Worm (Caenorhabditis elegans): ENCODE data around the gene K04A8.20.
"Not testable (repeated sequence)": the region's sequence is repeated elsewhere in the genome, so short reads cannot be mapped to it uniquely, and the experiment has no call there.

K04A8.20 gene

DNA sequence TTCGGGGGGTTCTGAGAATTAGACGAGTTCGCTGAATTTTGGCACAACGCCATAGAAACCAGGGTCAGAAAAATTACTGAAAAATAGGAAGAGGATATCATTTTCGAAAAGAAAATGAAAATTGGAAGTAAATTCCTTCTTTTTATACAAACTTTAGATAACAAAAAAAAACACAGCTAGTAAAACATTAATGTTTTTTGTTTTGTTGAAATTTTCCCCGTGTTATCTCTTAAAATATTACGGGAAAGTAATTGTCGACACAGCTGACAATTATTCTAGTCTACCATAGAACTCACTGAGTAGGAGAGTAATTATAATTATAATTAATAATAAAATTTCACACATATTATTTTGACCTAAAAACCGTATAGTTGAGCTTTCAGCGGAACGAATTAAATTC is 9.9 kb downstream of the K04A8.20 start, which contains the start of gene spp-26:
TSS of gene spp-26 (minus strand) at position 101 of the 400 bp plus-strand sequence.
- no peak for TF ChIP-seq aly-1 (tag; optimal IDR thresholded peaks at IDR 0.05)

DNA sequence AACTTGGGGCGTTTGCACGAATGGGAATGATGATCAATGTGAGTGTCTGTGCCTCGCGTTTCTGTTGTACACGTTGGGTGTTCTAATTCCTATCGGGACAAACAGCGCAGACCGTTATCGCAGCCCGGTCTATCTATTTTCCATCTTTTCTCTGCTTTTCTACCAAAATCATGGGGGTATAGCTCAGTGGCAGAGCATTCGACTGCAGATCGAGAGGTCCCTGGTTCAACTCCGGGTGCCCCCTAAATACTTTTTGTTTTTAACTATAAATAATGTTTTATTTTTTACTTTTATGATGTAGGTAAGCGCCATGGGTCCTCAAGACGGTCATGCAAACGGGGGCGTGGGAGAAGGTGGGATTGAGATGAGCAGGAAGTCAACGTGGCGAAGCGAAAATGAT is 10.3 kb downstream of the K04A8.20 start:
- TF ChIP-seq hmbx-1 (tag; optimal IDR thresholded peaks at IDR 0.05) (no peak), tbx-11 (GFP tag; IDR thresholded peaks at IDR 0.05) (0 out of 2 replicates have a peak, but pooled peaks have one; percentile 52)

DNA sequence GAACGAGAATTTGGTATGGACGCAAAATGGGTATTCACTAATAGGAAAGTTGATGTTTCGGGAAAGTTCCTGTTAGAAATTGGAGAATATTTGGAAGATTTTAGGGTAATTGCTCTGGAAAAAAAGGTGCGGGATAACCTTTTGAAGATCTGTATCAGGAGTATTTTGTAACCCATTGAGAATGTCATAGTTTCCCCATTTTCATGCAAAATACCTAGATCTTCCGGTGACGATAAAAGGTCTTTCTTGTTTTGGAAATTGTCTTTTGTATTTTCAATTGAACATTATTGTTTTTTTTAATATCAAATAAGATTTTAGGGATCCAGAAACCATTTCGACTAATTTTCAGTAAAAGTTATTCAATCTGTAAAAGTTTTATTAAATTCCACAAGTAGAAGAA is 12.3 kb downstream of the K04A8.20 start, which contains the start of gene spp-19:
TSS of gene spp-19 (minus strand) at position 101 of the 400 bp plus-strand sequence.
- TF ChIP-seq aly-1 (tag; optimal IDR thresholded peaks at IDR 0.05) (no peak), sea-1 (GFP tag; conservative IDR thresholded peaks at IDR 0.05) (no peak), tbx-37 (GFP tag; conservative IDR thresholded peaks at IDR 0.05) (no peak), tbx-11 (GFP tag; IDR thresholded peaks at IDR 0.05) (no peak), hnd-1 (tag; optimal IDR thresholded peaks at IDR 0.05) (no peak), hmbx-1 (tag; optimal IDR thresholded peaks at IDR 0.05) (no peak), scrt-1 (GFP tag; IDR thresholded peaks at IDR 0.05) (no peak), pes-1 (GFP tag; IDR thresholded peaks at IDR 0.05) (no peak), ets-7 (tag; optimal IDR thresholded peaks at IDR 0.05) (no peak), tra-4 (tag; optimal IDR thresholded peaks at IDR 0.05) (no peak), flt-1 (GFP tag; IDR thresholded peaks at IDR 0.05) (no peak), F13C5.2 (tag; optimal IDR thresholded peaks at IDR 0.05) (no peak), hmg-4 (GFP tag; optimal IDR thresholded peaks at IDR 0.05) (no peak), ama-1 (optimal IDR thresholded peaks at IDR 0.05) (no peak), ceh-13 (GFP tag; optimal IDR thresholded peaks at IDR 0.05) (no peak), B0310.2 (tag; optimal IDR thresholded peaks at IDR 0.05) (no peak)

DNA sequence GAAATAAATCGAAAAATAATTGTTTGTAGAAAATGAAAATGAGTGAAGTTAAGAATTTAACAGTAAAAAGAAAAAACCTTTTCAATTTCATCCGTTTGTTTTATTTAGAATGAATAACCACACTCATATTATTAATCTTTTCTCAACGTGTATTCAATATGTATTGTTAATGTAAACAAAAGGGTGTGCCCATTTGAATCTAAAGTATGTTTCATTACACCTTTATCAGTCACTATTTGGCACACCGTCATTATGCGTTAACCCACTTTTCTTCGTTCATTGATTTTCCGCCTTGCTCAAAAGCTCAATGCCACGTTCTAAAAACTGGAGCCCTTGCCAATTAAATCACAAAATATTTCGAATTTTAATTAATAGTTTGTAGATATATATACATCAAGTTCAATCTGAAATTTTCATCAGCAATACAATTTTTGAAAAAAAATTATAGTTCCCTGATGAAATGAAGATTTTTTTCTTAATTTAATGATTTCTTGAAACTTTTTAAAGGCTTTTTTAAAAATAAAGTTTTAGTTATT is 16.7 kb downstream of the K04A8.20 start, which contains the start of gene K04A8.1:
TSS of gene K04A8.1 (plus strand) at position 486 of the 536 bp plus-strand sequence.
- TF ChIP-seq ceh-13 (GFP tag; optimal IDR thresholded peaks at IDR 0.05) (no peak), ama-1 (optimal IDR thresholded peaks at IDR 0.05) (no peak), hnd-1 (tag; optimal IDR thresholded peaks at IDR 0.05) (no peak), ceh-36 (tag; optimal IDR thresholded peaks at IDR 0.05) (no peak), hmg-4 (GFP tag; optimal IDR thresholded peaks at IDR 0.05) (no peak), sea-1 (GFP tag; conservative IDR thresholded peaks at IDR 0.05) (no peak), F13C5.2 (tag; optimal IDR thresholded peaks at IDR 0.05) (no peak), flt-1 (GFP tag; IDR thresholded peaks at IDR 0.05) (no peak), B0310.2 (tag; optimal IDR thresholded peaks at IDR 0.05) (no peak), scrt-1 (GFP tag; IDR thresholded peaks at IDR 0.05) (no peak), pes-1 (GFP tag; IDR thresholded peaks at IDR 0.05) (no peak), hmbx-1 (tag; optimal IDR thresholded peaks at IDR 0.05) (no peak), tbx-11 (GFP tag; IDR thresholded peaks at IDR 0.05) (no peak), tbx-37 (GFP tag; conservative IDR thresholded peaks at IDR 0.05) (no peak), aly-1 (tag; optimal IDR thresholded peaks at IDR 0.05) (no peak), ets-7 (tag; optimal IDR thresholded peaks at IDR 0.05) (no peak)

DNA sequence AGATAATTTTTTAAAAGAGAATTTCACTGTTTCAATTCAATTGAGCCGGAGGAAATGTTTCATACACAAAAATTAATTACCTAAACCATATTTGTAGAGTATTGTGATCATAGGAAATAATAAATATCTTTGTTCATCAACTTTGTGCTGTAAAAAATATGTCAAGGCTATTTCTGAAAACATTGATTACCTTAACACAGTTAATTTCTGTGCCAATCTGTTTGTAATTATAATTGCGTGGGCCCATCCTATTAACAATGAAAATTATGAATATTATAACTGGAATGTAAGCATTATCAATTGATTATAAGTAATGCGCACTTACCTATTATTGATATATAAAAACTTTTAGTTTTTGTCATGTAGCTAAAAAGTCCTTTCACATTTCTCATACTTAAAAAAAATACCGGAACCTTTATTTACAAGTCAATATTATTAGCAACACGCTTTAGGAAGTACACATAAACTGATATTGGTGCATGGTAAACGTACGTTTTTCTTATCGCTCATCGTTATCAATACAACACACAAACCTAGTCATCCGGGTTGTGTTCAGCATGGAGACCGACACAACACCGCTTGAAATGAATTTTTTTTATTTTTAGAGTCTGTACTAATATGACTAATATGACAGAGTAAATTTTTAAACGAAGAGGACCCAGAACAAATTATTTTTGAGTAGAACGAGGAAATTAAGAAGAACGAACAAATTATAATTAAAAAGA is 26.3 kb downstream of the K04A8.20 start, which contains the start of gene fut-2:
TSS of gene fut-2 (minus strand) at position 485 of the 725 bp plus-strand sequence.
- TF ChIP-seq hmg-4 (GFP tag; optimal IDR thresholded peaks at IDR 0.05) (no peak), tbx-11 (GFP tag; IDR thresholded peaks at IDR 0.05) (no peak), F13C5.2 (tag; optimal IDR thresholded peaks at IDR 0.05) (no peak), sea-1 (GFP tag; conservative IDR thresholded peaks at IDR 0.05) (no peak)

DNA sequence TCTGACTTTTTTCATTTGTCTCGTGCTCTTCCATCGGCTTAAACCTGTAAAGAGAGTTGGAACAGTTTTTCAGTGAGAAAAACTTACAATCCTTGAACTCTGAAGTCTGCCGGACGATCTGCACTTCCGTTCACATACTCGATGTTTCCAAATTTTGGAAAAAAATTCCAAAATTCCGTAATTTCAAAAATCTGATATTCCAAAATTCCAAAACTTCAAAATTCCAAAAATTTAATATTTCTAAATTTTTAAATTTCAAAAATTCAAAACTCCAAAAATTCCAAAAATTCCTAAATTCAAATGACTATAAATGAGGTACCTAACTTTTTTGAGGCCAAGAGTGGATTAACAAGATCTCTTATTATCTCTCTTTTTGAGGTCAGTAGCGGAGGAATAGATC is 27.3 kb downstream of the K04A8.20 start, which contains the start of gene EGAP9.4:
TSS of gene EGAP9.4 (plus strand) at position 301 of the 400 bp plus-strand sequence.
- TF ChIP-seq hmbx-1 (tag; optimal IDR thresholded peaks at IDR 0.05), result no peak
- TF ChIP-seq ets-7 (tag; optimal IDR thresholded peaks at IDR 0.05), result no peak
- no peak for TF ChIP-seq hmg-4 (GFP tag; optimal IDR thresholded peaks at IDR 0.05)
- no peak for TF ChIP-seq tbx-37 (GFP tag; conservative IDR thresholded peaks at IDR 0.05)
- TF ChIP-seq ceh-13 (GFP tag; optimal IDR thresholded peaks at IDR 0.05), result no peak
- no peak for TF ChIP-seq aly-1 (tag; optimal IDR thresholded peaks at IDR 0.05)
- TF ChIP-seq flt-1 (GFP tag; IDR thresholded peaks at IDR 0.05), result no peak
- no peak for TF ChIP-seq tra-4 (tag; optimal IDR thresholded peaks at IDR 0.05)
- no peak for TF ChIP-seq hnd-1 (tag; optimal IDR thresholded peaks at IDR 0.05)
- no peak for TF ChIP-seq scrt-1 (GFP tag; IDR thresholded peaks at IDR 0.05)
- TF ChIP-seq sea-1 (GFP tag; conservative IDR thresholded peaks at IDR 0.05), result no peak
- TF ChIP-seq tbx-11 (GFP tag; IDR thresholded peaks at IDR 0.05), result no peak
- no peak for TF ChIP-seq B0310.2 (tag; optimal IDR thresholded peaks at IDR 0.05)

DNA sequence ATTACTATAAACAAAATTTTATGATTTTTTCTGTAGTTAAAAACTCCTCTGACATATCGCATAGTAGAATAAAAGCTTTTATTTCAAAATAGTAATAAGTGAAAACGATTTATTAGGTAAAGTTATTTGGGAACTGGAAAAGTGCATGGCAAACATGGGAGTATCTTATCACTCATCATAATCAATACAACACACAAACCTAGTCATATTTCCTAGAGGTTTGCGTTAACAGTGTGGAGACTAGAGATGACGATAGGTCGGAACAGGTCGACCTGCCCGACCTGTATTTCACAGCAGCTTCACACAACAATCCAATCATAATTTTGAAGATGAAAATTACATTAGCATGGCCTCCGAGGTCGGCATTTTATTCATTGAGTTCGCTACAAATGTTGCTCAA is 30.7 kb downstream of the K04A8.20 start, which contains the start of gene EGAP9.3:
TSS of gene EGAP9.3 (minus strand) at position 131 of the 400 bp plus-strand sequence.
- no peak for TF ChIP-seq ceh-36 (tag; optimal IDR thresholded peaks at IDR 0.05)

DNA sequence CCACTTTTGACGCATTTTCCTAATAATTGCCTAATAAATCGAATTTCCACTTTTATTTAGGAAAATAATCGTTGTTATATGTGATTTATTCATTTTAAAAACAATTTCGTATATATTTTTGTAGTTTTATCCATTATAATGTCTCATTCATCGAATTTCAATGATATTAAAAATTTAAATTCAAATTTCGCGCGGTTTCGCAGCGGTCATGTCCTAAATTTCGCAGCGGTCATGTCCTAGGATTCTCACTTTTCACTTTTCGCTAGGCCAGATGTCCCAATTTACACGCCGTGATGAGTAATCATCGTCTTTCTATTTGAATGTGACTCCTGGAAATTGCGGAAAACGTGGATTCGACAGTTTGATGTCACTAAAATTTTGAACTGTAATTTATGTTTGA is 32.5 kb downstream of the K04A8.20 start, which contains the start of gene ZK1055.4:
TSS of gene ZK1055.4 (plus strand) at position 301 of the 400 bp plus-strand sequence.
- not testable (repeated sequence) for TF ChIP-seq flt-1 (GFP tag; IDR thresholded peaks at IDR 0.05); sea-1 (GFP tag; conservative IDR thresholded peaks at IDR 0.05); tbx-11 (GFP tag; IDR thresholded peaks at IDR 0.05)
